Worm (Caenorhabditis elegans): ENCODE data around the gene F17C11.2.

- TF ChIP-seq hlh-8 (tag; optimal IDR thresholded peaks at IDR 0.05), result no peak
- TF ChIP-seq nfya-1 (tag; optimal IDR thresholded peaks at IDR 0.05), result no peak
- no peak for TF ChIP-seq rnt-1 (tag; optimal IDR thresholded peaks at IDR 0.05)
- TF ChIP-seq syd-9 (tag; optimal IDR thresholded peaks at IDR 0.05), result no peak
- TF ChIP-seq odd-2 (tag; optimal IDR thresholded peaks at IDR 0.05), result no peak
- no peak for TF ChIP-seq ceh-22 (tag; optimal IDR thresholded peaks at IDR 0.05)
- no peak for TF ChIP-seq lim-6 (tag; optimal IDR thresholded peaks at IDR 0.05)
- TF ChIP-seq ceh-31 (tag; optimal IDR thresholded peaks at IDR 0.05), result no peak
- no peak for TF ChIP-seq ceh-6 (GFP tag; optimal IDR thresholded peaks at IDR 0.05)
- TF ChIP-seq ceh-2 (tag; optimal IDR thresholded peaks at IDR 0.05), result no peak
- TF ChIP-seq unc-86 (tag; optimal IDR thresholded peaks at IDR 0.05), result no peak
- no peak for TF ChIP-seq pax-1 (tag; optimal IDR thresholded peaks at IDR 0.05)
- no peak for TF ChIP-seq tbx-2 (tag; optimal IDR thresholded peaks at IDR 0.05)
- TF ChIP-seq hlh-30 (tag; optimal IDR thresholded peaks at IDR 0.05; ENCODE audit: insufficient read depth), result no peak
These were observed 5.6 kb downstream of the F17C11.2 start for ce11 chrV:10953471-10954155.
